Fruit fly (Drosophila melanogaster): ENCODE data around the gene CG17187.

- TF ChIP-seq Hr96 (GFP tag; optimal IDR thresholded peaks at IDR 0.05) (no peak), Crg-1 (GFP tag; optimal IDR thresholded peaks at IDR 0.05) (no peak), CG7045 (GFP tag; optimal IDR thresholded peaks at IDR 0.05) (peak; percentile 9), CG7101 (tag; optimal IDR thresholded peaks at IDR 0.05) (no peak), toe (GFP tag; optimal IDR thresholded peaks at IDR 0.05) (no peak), CG11617 (GFP tag; optimal IDR thresholded peaks at IDR 0.05) (no peak), kay (GFP tag; ENCODE audit: borderline replicate concordance) (peak; percentile 68), Clk (GFP tag; optimal IDR thresholded peaks at IDR 0.05) (no peak), Mnt (GFP tag; optimal IDR thresholded peaks at IDR 0.05) (peak; percentile 95), tj (GFP tag; optimal IDR thresholded peaks at IDR 0.05) (peak; percentile 81), cnc (optimal IDR thresholded peaks at IDR 0.05) (no peak), CG1620 (GFP tag; optimal IDR thresholded peaks at IDR 0.05) (no peak), bab1 (GFP tag; optimal IDR thresholded peaks at IDR 0.05) (peak; percentile 55), CG14711 (tag; optimal IDR thresholded peaks at IDR 0.05) (no peak)
Measured at dm6 chr3R:11198062-11198472, 33.6 kb downstream of the CG17187 start.
